Worm (Caenorhabditis elegans): ENCODE data around the gene swsn-3.

DNA sequence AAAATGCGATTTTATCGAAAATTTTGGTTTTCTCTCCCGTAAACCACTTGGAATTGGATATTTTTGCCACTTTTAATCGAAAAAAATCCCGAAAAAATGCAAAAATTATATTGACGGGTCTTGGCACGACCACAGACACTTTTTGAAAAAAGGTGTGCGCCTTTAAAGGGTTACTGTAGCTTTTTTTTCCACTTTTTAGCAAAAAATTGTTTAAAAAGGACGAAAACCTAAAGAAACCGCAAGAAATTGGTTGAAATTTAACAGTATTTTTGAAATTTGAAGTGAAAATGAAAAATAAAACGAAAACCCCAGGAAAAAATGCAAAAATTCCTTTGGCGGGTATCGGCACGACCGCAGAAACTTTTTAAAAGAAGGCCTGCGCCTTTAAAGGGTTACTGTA lies 13.4 kb upstream of the swsn-3 start:
- TF ChIP-seq snpc-4 (tag; optimal IDR thresholded peaks at IDR 0.05) (no peak), ztf-4 (tag; optimal IDR thresholded peaks at IDR 0.05) (no peak), alr-1 (tag; optimal IDR thresholded peaks at IDR 0.05; ENCODE audit: borderline replicate concordance) (no peak), unc-62 (GFP tag; optimal IDR thresholded peaks at IDR 0.05) (no peak)
